Comparison of ENCODE assay signal across 1 fruit fly cellular context in the genomic region with DNA sequence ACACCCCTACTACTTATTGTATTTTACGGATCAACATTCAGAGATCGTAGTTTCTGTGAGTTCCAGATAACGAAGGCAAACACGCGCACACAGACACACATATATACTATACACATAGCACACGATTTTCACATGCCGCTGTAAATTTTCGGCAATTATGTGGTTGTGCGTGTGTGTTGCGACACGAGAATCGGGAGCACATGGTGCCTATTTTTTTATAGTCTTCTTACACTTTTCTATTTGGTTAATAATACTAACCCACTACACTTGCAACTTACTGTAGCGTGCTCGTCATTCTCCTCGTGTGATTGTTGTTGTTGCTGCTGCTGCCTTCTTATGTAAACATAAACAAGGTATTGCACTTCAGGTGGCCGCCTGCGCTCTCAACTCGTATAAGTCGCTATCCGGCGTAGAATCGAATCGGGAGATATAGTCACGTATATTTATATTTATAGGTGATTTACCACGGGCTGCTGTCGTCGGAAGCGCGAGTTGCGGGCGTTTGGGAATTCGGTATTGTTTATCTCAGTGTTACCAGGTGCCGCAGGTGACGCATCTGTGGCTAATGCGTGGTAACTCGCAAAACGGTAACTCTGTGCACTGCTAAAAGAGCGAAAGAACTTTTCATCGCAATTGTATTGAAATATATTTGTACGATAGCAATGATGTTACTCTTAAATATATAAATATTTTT.
TF ChIP-seq lines count a peak whose summit lies in the region.

A gene (minus strand): TSS at position 529 of the 694 bp plus-strand sequence.

TF ChIP-seq in whole organism, embryonic, 481 proteins besides CTCF, POLR2A, EP300 and RAD21 (continued from another document):
- peak; percentile 47; the same call in 1 of the 2 replicates for TF ChIP-seq Drgx (GFP tag; IDR thresholded peaks at IDR 0.05; lab: Robert Waterston, UW)
- TF ChIP-seq CG2202 (tag; optimal IDR thresholded peaks at IDR 0.05; lab: Kevin White, UChicago): no peak
- no peak for TF ChIP-seq grn (GFP tag; optimal IDR thresholded peaks at IDR 0.05; lab: Kevin White, UChicago)
- peak; percentile 42; the same call in 1 of the 2 replicates for TF ChIP-seq CG5953 (GFP tag; IDR thresholded peaks at IDR 0.05; lab: Robert Waterston, UW)
- TF ChIP-seq bbx (GFP tag; IDR thresholded peaks at IDR 0.05; lab: Robert Waterston, UW; ENCODE audit: partially characterized antibody): 0 out of 2 replicates have a peak, but pooled peaks have one; percentile 48
- TF ChIP-seq gt (GFP tag; IDR thresholded peaks at IDR 0.05; lab: Robert Waterston, UW): 0 out of 2 replicates have a peak, but pooled peaks have one; percentile 14
- no peak for TF ChIP-seq usp (GFP tag; optimal IDR thresholded peaks at IDR 0.05; lab: Kevin White, UChicago)
- TF ChIP-seq CG2875 (GFP tag; optimal IDR thresholded peaks at IDR 0.05; lab: Kevin White, UChicago): no peak
- peak; percentile 51; the same call in 1 of the 2 replicates for TF ChIP-seq CG14667 (GFP tag; IDR thresholded peaks at IDR 0.05; lab: Robert Waterston, UW)
- TF ChIP-seq CG33557 (GFP tag; optimal IDR thresholded peaks at IDR 0.05; lab: Kevin White, UChicago): no peak
- TF ChIP-seq sima (GFP tag; optimal IDR thresholded peaks at IDR 0.05; lab: Kevin White, UChicago): no peak
- TF ChIP-seq CG6272 (GFP tag; IDR thresholded peaks at IDR 0.05; lab: Robert Waterston, UW): peak; percentile 70
- peak; percentile 84 for TF ChIP-seq cwo (GFP tag; optimal IDR thresholded peaks at IDR 0.05; lab: Kevin White, UChicago)
- peak; percentile 83 for TF ChIP-seq Rfx (GFP tag; IDR thresholded peaks at IDR 0.05; lab: Robert Waterston, UW)
- TF ChIP-seq CG13775 (GFP tag; optimal IDR thresholded peaks at IDR 0.05; lab: Kevin White, UChicago): no peak
- peak; percentile 20; the same call in 1 of the 2 replicates for TF ChIP-seq E2f2 (GFP tag; IDR thresholded peaks at IDR 0.05; lab: Robert Waterston, UW)
- TF ChIP-seq CG14441 (GFP tag; IDR thresholded peaks at IDR 0.05; lab: Robert Waterston, UW): peak; percentile 55
- TF ChIP-seq Deaf1 (tag; optimal IDR thresholded peaks at IDR 0.05; lab: Kevin White, UChicago): peak; percentile 60
- TF ChIP-seq CG10543 (GFP tag; optimal IDR thresholded peaks at IDR 0.05; lab: Kevin White, UChicago): peak; percentile 27
- TF ChIP-seq Elba2 (GFP tag; optimal IDR thresholded peaks at IDR 0.05; lab: Kevin White, UChicago): peak; percentile 8
- TF ChIP-seq CG11456 (GFP tag; IDR thresholded peaks at IDR 0.05; lab: Robert Waterston, UW): peak; percentile 67; the same call in 1 of the 3 replicates
- peak; percentile 74 for TF ChIP-seq zf30C (GFP tag; optimal IDR thresholded peaks at IDR 0.05; lab: Kevin White, UChicago)
- peak; percentile 44 for TF ChIP-seq CG14014 (GFP tag; IDR thresholded peaks at IDR 0.05; lab: Robert Waterston, UW)
- peak; percentile 61; the same call in 2 of the 3 replicates for TF ChIP-seq zfh1 (GFP tag; IDR thresholded peaks at IDR 0.05; lab: Robert Waterston, UW)
- no peak for TF ChIP-seq CG4404 (GFP tag; IDR thresholded peaks at IDR 0.05; lab: Robert Waterston, UW)
- TF ChIP-seq Dip3 (GFP tag; optimal IDR thresholded peaks at IDR 0.05; lab: Kevin White, UChicago): peak; percentile 18
- no peak for TF ChIP-seq tio (GFP tag; optimal IDR thresholded peaks at IDR 0.05; lab: Kevin White, UChicago)
- peak; percentile 80 for TF ChIP-seq NFAT (GFP tag; IDR thresholded peaks at IDR 0.05; lab: Robert Waterston, UW)
- no peak for TF ChIP-seq CG16863 (GFP tag; optimal IDR thresholded peaks at IDR 0.05; lab: Kevin White, UChicago)
- peak; percentile 90 for TF ChIP-seq MESR4 (GFP tag; optimal IDR thresholded peaks at IDR 0.05; lab: Kevin White, UChicago)
- no peak for TF ChIP-seq tap (tag; optimal IDR thresholded peaks at IDR 0.05; lab: Kevin White, UChicago)
- TF ChIP-seq CG3995 (GFP tag; optimal IDR thresholded peaks at IDR 0.05; lab: Kevin White, UChicago): no peak
- TF ChIP-seq pb (GFP tag; optimal IDR thresholded peaks at IDR 0.05; lab: Kevin White, UChicago): no peak
- peak; percentile 55; the same call in 1 of the 2 replicates for TF ChIP-seq ranshi (GFP tag; IDR thresholded peaks at IDR 0.05; lab: Robert Waterston, UW)
- peak; percentile 89 for TF ChIP-seq cg (GFP tag; optimal IDR thresholded peaks at IDR 0.05; lab: Kevin White, UChicago)
- 0 out of 3 replicates have a peak, but pooled peaks have one; percentile 25 for TF ChIP-seq ase (GFP tag; IDR thresholded peaks at IDR 0.05; lab: Robert Waterston, UW)
- TF ChIP-seq CG15514 (GFP tag; optimal IDR thresholded peaks at IDR 0.05; lab: Kevin White, UChicago): peak; percentile 67
- TF ChIP-seq CG8924 (tag; optimal IDR thresholded peaks at IDR 0.05; lab: Kevin White, UChicago): peak; percentile 75
- peak; percentile 10 for TF ChIP-seq scrt (GFP tag; optimal IDR thresholded peaks at IDR 0.05; lab: Kevin White, UChicago)
- no peak for TF ChIP-seq ab (GFP tag; optimal IDR thresholded peaks at IDR 0.05; lab: Kevin White, UChicago)
- TF ChIP-seq CG30403 (GFP tag; optimal IDR thresholded peaks at IDR 0.05; lab: Kevin White, UChicago): no peak
- TF ChIP-seq Ptx1 (GFP tag; IDR thresholded peaks at IDR 0.05; lab: Robert Waterston, UW): peak; percentile 71
- peak; percentile 75 for TF ChIP-seq CG32532 (GFP tag; IDR thresholded peaks at IDR 0.05; lab: Robert Waterston, UW)
- TF ChIP-seq HLH54F (GFP tag; optimal IDR thresholded peaks at IDR 0.05; lab: Kevin White, UChicago): peak; percentile 23
- peak; percentile 50; the same call in 1 of the 2 replicates for TF ChIP-seq Awh (GFP tag; IDR thresholded peaks at IDR 0.05; lab: Robert Waterston, UW)
- no peak for TF ChIP-seq tna (GFP tag; IDR thresholded peaks at IDR 0.05; lab: Robert Waterston, UW; ENCODE audit: partially characterized antibody)
- TF ChIP-seq CG11247 (GFP tag; IDR thresholded peaks at IDR 0.05; lab: Robert Waterston, UW): peak; percentile 60
- peak; percentile 11; the same call in 1 of the 2 replicates for TF ChIP-seq esg (GFP tag; conservative IDR thresholded peaks at IDR 0.05; lab: Robert Waterston, UW)
- TF ChIP-seq CG11695 (GFP tag; IDR thresholded peaks at IDR 0.05; lab: Robert Waterston, UW): 0 out of 3 replicates have a peak, but pooled peaks have one; percentile 14
- peak; percentile 35; the same call in 1 of the 2 replicates for TF ChIP-seq CG6689 (GFP tag; IDR thresholded peaks at IDR 0.05; lab: Robert Waterston, UW)
- no peak for TF ChIP-seq hkb (optimal IDR thresholded peaks at IDR 0.05; lab: Kevin White, UChicago)
- 0 out of 2 replicates have a peak, but pooled peaks have one; percentile 26 for TF ChIP-seq hkb (GFP tag; IDR thresholded peaks at IDR 0.05; lab: Robert Waterston, UW)
- peak; percentile 27 for TF ChIP-seq stwl (tag; optimal IDR thresholded peaks at IDR 0.05; lab: Kevin White, UChicago)
- no peak for TF ChIP-seq CG2116 (GFP tag; optimal IDR thresholded peaks at IDR 0.05; lab: Kevin White, UChicago)
- TF ChIP-seq Dbx (GFP tag; IDR thresholded peaks at IDR 0.05; lab: Robert Waterston, UW): peak; percentile 55; the same call in 2 of the 3 replicates
- TF ChIP-seq CG9215 (GFP tag; IDR thresholded peaks at IDR 0.05; lab: Robert Waterston, UW): no peak
- TF ChIP-seq Hr39 (optimal IDR thresholded peaks at IDR 0.05; lab: Kevin White, UChicago): no peak
- no peak for TF ChIP-seq CG7271 (tag; optimal IDR thresholded peaks at IDR 0.05; lab: Kevin White, UChicago)
- TF ChIP-seq Hey (tag; optimal IDR thresholded peaks at IDR 0.05; lab: Kevin White, UChicago): no peak
- TF ChIP-seq gro (GFP tag; optimal IDR thresholded peaks at IDR 0.05; lab: Kevin White, UChicago): peak; percentile 28
- peak; percentile 49; the same call in 1 of the 2 replicates for TF ChIP-seq Taf1 (GFP tag; IDR thresholded peaks at IDR 0.05; lab: Robert Waterston, UW)
- TF ChIP-seq kah (GFP tag; optimal IDR thresholded peaks at IDR 0.05; lab: Kevin White, UChicago): peak; percentile 58
- 0 out of 3 replicates have a peak, but pooled peaks have one; percentile 43 for TF ChIP-seq sr (GFP tag; IDR thresholded peaks at IDR 0.05; lab: Robert Waterston, UW)
- no peak for TF ChIP-seq Bteb2 (GFP tag; optimal IDR thresholded peaks at IDR 0.05; lab: Kevin White, UChicago)
- peak; percentile 18 for TF ChIP-seq gcm (GFP tag; optimal IDR thresholded peaks at IDR 0.05; lab: Kevin White, UChicago)
- TF ChIP-seq HHEX (GFP tag; optimal IDR thresholded peaks at IDR 0.05; lab: Kevin White, UChicago): peak; percentile 33
- TF ChIP-seq CG4820 (GFP tag; optimal IDR thresholded peaks at IDR 0.05; lab: Kevin White, UChicago): no peak
- no peak for TF ChIP-seq Mad (GFP tag; optimal IDR thresholded peaks at IDR 0.05; lab: Kevin White, UChicago)
- TF ChIP-seq CG1602 (GFP tag; optimal IDR thresholded peaks at IDR 0.05; lab: Kevin White, UChicago): no peak
- TF ChIP-seq CG1603 (tag; optimal IDR thresholded peaks at IDR 0.05; lab: Kevin White, UChicago): peak; percentile 66
- peak; percentile 55; the same call in 2 of the 3 replicates for TF ChIP-seq dysf (GFP tag; IDR thresholded peaks at IDR 0.05; lab: Robert Waterston, UW)
- peak; percentile 52 for TF ChIP-seq CG15479 (GFP tag; optimal IDR thresholded peaks at IDR 0.05; lab: Kevin White, UChicago)
- peak; percentile 7 for TF ChIP-seq zfh2 (GFP tag; optimal IDR thresholded peaks at IDR 0.05; lab: Kevin White, UChicago)
- TF ChIP-seq gsb (GFP tag; IDR thresholded peaks at IDR 0.05; lab: Robert Waterston, UW): peak; percentile 40; the same call in 1 of the 2 replicates
- TF ChIP-seq CG12219 (GFP tag; optimal IDR thresholded peaks at IDR 0.05; lab: Kevin White, UChicago): no peak
- TF ChIP-seq NfI (GFP tag; optimal IDR thresholded peaks at IDR 0.05; lab: Kevin White, UChicago): peak; percentile 17
- TF ChIP-seq az2 (GFP tag; optimal IDR thresholded peaks at IDR 0.05; lab: Kevin White, UChicago): no peak
- no peak for TF ChIP-seq crc (GFP tag; optimal IDR thresholded peaks at IDR 0.05; lab: Kevin White, UChicago)
- no peak for TF ChIP-seq D19A (tag; optimal IDR thresholded peaks at IDR 0.05; lab: Kevin White, UChicago)
